Worm (Caenorhabditis elegans) whole organism, early embryonic: Measurements from ENCODE around the gene sru-15.

Experiments
- B0310.2 ChIP-seq: sonication (generic microtip); optimal IDR thresholded peaks from 2 replicates; lab custom pipeline; 2016; ENCODE audit warnings: mild to moderate bottlenecking, missing genetic modification characterization, missing compliant biosample characterization
- F13C5.2 ChIP-seq: sonication (generic microtip); optimal IDR thresholded peaks from 2 replicates; lab custom pipeline; 2017; ENCODE audit warnings: mild to moderate bottlenecking, missing genetic modification characterization, inconsistent platforms, missing compliant biosample characterization
- aly-1 ChIP-seq: sonication (generic microtip); optimal IDR thresholded peaks from 2 replicates; lab custom pipeline; 2016; ENCODE audit warnings: missing genetic modification characterization, missing compliant biosample characterization
- ama-1 ChIP-seq: fragments of 150-350 bp; optimal IDR thresholded peaks from 2 replicates; lab custom pipeline; 2014
- ceh-13 ChIP-seq: fragments of 200-800 bp; sonication (Bioruptor generic); optimal IDR thresholded peaks from 2 replicates; lab custom pipeline; 2018; ENCODE audit warnings: mild to moderate bottlenecking, missing genetic modification characterization, missing compliant biosample characterization
- ceh-36 ChIP-seq: sonication (generic microtip); optimal IDR thresholded peaks from 2 replicates; lab custom pipeline; 2016; ENCODE audit warnings: missing genetic modification characterization, inconsistent platforms, missing compliant biosample characterization
- ets-7 ChIP-seq: sonication (generic microtip); optimal IDR thresholded peaks from 2 replicates; lab custom pipeline; 2016; ENCODE audit warnings: missing genotype, missing genetic modification characterization, missing compliant biosample characterization
- flt-1 ChIP-seq: fragments of 200-800 bp; sonication (Bioruptor generic); IDR thresholded peaks from 2 replicates; pipeline ENCODE4 v1.3.6; 2022; ENCODE audit warnings: missing genetic modification characterization, missing compliant biosample characterization
- hmbx-1 ChIP-seq: sonication (generic microtip); optimal IDR thresholded peaks from 2 replicates; lab custom pipeline; 2016; ENCODE audit warnings: mild to moderate bottlenecking, missing genetic modification characterization, missing compliant biosample characterization
- hmg-4 ChIP-seq: fragments of 200-800 bp; sonication (Bioruptor generic); optimal IDR thresholded peaks from 2 replicates; lab custom pipeline; 2018; ENCODE audit warnings: mild to moderate bottlenecking, missing genetic modification characterization, missing compliant biosample characterization
- hnd-1 ChIP-seq: sonication (generic microtip); optimal IDR thresholded peaks from 2 replicates; lab custom pipeline; 2016; ENCODE audit warnings: missing genetic modification characterization, missing compliant biosample characterization
- pes-1 ChIP-seq: fragments of 200-800 bp; sonication (Bioruptor generic); IDR thresholded peaks from 2 replicates; pipeline ENCODE4 v1.3.6; 2022; ENCODE audit warnings: missing genetic modification reagents, missing genetic modification characterization, missing compliant biosample characterization
- scrt-1 ChIP-seq: fragments of 200-800 bp; sonication (Bioruptor generic); IDR thresholded peaks from 2 replicates; pipeline ENCODE4 v1.3.6; 2022; ENCODE audit warnings: missing genetic modification characterization, missing compliant biosample characterization
- sea-1 ChIP-seq: fragments of 200-800 bp; sonication (Bioruptor generic); conservative IDR thresholded peaks from 2 replicates; pipeline ENCODE4 v1.3.6; 2022; ENCODE audit warnings: missing genetic modification characterization, missing compliant biosample characterization
- tbx-11 ChIP-seq: fragments of 200-800 bp; sonication (Bioruptor generic); IDR thresholded peaks from 2 replicates; pipeline ENCODE4 v1.3.6; 2022; ENCODE audit warnings: missing genetic modification characterization, missing compliant biosample characterization
- tbx-37 ChIP-seq: fragments of 200-800 bp; sonication (Bioruptor generic); conservative IDR thresholded peaks from 2 replicates; pipeline ENCODE4 v1.3.6; 2022; ENCODE audit warnings: missing genetic modification reagents, missing genetic modification characterization, missing compliant biosample characterization
- tra-4 ChIP-seq: sonication (generic microtip); optimal IDR thresholded peaks from 2 replicates; lab custom pipeline; 2017; ENCODE audit warnings: missing genetic modification characterization, missing compliant biosample characterization

Gene sru-15

ce11 chrIV:17395910-17396309 lies at the start of gene sru-15:
Gene sru-15 (plus strand): TSS chrIV:17396210.
- TF ChIP-seq tbx-37 (GFP tag; lab: Robert Waterston, UW), result no peak
- no peak for TF ChIP-seq ceh-13
- TF ChIP-seq F13C5.2 (tag; lab: Kevin White, UChicago), result no peak
- no peak for TF ChIP-seq aly-1 (tag; lab: Kevin White, UChicago)
- no peak for TF ChIP-seq flt-1 (GFP tag; lab: Robert Waterston, UW)
- no peak for TF ChIP-seq tra-4 (tag; lab: Kevin White, UChicago)
- no peak for TF ChIP-seq hmg-4 (GFP tag; lab: Kevin White, UChicago)

DNA sequence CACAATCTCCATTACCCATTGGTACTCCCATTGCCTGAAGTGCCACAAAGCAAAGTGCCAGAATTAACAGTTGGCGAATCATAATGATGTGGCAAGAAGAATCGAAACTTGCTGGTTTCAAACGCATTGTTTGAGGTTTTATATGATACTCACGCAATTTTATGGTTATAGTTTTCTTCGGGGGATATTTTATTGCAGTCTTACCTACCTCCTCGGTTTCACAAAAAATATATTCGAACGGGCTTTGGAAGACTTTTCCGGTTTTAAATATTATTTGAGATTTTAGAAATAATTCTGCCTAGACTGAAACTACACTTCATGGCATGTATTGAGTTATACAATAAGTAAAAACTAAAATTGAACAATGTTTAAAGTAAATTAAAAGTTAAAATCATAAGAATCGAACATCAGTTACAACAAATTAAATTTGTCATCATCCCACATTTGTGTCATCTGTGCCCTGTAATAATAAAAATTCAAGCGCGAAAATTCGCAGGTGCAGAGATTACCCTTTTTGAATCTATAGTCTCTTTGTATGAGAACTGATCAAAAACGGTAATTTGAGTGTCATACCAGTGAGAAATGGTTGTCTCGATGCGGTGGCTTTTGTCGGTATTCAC lies 49.3 kb upstream of the sru-15 start, which contains the start of the genes clec-197 and clec-198:
TSS of gene clec-197 (minus strand) at position 101 of the 620 bp plus-strand sequence.
TSS of gene clec-198 (plus strand) at position 570 of the 620 bp plus-strand sequence.
- TF ChIP-seq sea-1 (GFP tag; lab: Robert Waterston, UW) (no peak), ama-1 (no peak), flt-1 (GFP tag; lab: Robert Waterston, UW) (no peak), hnd-1 (tag; lab: Kevin White, UChicago) (no peak), pes-1 (GFP tag; lab: Robert Waterston, UW) (no peak), ceh-13 (no peak), tbx-11 (GFP tag; lab: Robert Waterston, UW) (no peak), F13C5.2 (tag; lab: Kevin White, UChicago) (no peak), hmg-4 (GFP tag; lab: Kevin White, UChicago) (no peak), aly-1 (tag; lab: Kevin White, UChicago) (no peak)

DNA sequence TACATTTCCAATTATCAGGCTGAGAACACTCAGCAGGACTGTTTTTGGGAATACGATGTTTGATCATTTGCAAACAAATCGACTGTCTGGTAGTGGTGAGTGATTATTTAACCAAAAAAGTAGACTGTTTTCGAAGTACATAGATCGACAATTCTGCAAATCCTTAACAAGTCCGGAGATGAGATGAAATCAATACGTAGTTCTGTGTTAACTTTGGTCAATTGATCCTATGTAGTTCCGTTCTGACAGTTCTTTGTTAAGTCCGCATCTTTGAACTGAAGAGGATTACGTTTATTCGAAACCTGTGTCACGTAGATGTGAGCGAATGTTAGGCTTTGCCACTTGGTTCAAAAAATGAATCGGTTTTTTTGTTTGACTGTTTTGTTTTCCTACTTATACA lies 44.4 kb upstream of the sru-15 start, which contains the start of gene clec-199:
TSS of gene clec-199 (plus strand) at position 301 of the 400 bp plus-strand sequence.
- TF ChIP-seq tbx-11 (GFP tag; lab: Robert Waterston, UW) (no peak), tra-4 (tag; lab: Kevin White, UChicago) (no peak), ama-1 (no peak), pes-1 (GFP tag; lab: Robert Waterston, UW) (no peak), ceh-13 (no peak), aly-1 (tag; lab: Kevin White, UChicago) (no peak), ets-7 (tag; lab: Kevin White, UChicago) (no peak), sea-1 (GFP tag; lab: Robert Waterston, UW) (no peak), hnd-1 (tag; lab: Kevin White, UChicago) (no peak), F13C5.2 (tag; lab: Kevin White, UChicago) (no peak), B0310.2 (tag; lab: Kevin White, UChicago) (no peak), ceh-36 (tag; lab: Kevin White, UChicago) (no peak), flt-1 (GFP tag; lab: Robert Waterston, UW) (no peak)

DNA sequence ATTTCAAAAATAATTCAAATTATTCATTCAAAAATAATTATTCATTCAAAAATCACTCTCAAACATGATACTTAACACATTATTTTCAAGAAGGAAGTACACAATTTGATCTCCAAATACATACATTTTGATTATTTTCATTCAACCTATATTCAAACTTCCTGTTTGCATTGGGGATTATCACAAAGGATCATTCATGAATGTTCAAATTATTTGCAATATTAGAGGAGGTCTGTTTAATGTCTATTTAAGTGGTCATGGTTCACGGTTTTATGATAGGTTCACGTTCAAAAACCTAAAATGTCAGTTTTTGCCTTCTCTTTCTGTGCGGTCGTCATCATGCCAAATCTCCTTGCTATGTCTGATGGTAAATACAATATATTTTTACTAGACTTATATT lies 34.9 kb upstream of the sru-15 start, which contains the start of gene clec-202:
TSS of gene clec-202 (plus strand) at position 301 of the 400 bp plus-strand sequence.
- TF ChIP-seq B0310.2 (tag; lab: Kevin White, UChicago) (no peak), hmg-4 (GFP tag; lab: Kevin White, UChicago) (no peak)

DNA sequence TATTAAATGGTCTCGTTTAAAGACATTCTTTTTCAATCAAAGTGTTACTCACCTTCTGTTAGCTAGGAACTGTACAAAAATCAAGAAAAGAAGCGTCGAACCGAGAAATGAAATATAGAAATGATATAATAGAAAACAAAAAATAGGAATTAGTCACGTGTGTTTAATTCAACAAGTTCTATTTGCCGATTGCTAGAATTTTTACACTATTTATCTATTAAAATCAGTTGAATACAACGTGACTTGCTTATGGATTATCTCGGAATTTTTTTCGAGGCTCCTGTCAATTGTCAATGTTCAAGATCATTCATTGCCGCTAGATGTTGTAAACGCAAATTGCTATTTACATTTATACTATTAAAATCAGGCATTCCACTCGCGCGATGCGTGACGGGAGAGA lies 28.7 kb upstream of the sru-15 start, which contains the start of gene zipt-17:
TSS of gene zipt-17 (minus strand) at position 101 of the 400 bp plus-strand sequence.
- TF ChIP-seq aly-1 (tag; lab: Kevin White, UChicago), result no peak
- TF ChIP-seq sea-1 (GFP tag; lab: Robert Waterston, UW), result no peak
- TF ChIP-seq B0310.2 (tag; lab: Kevin White, UChicago), result no peak
- no peak for TF ChIP-seq ets-7 (tag; lab: Kevin White, UChicago)
- TF ChIP-seq tbx-11 (GFP tag; lab: Robert Waterston, UW), result no peak

- no peak for TF ChIP-seq sea-1 (GFP tag; lab: Robert Waterston, UW)
- TF ChIP-seq F13C5.2 (tag; lab: Kevin White, UChicago), result no peak
- TF ChIP-seq flt-1 (GFP tag; lab: Robert Waterston, UW), result no peak
- TF ChIP-seq scrt-1, result no peak
- no peak for TF ChIP-seq tra-4 (tag; lab: Kevin White, UChicago)
- TF ChIP-seq hmg-4 (GFP tag; lab: Kevin White, UChicago), result no peak
- TF ChIP-seq aly-1 (tag; lab: Kevin White, UChicago), result no peak
- TF ChIP-seq tbx-37 (GFP tag; lab: Robert Waterston, UW), result no peak
- TF ChIP-seq ceh-36 (tag; lab: Kevin White, UChicago), result no peak
- no peak for TF ChIP-seq hmbx-1 (tag; lab: Kevin White, UChicago)
- no peak for TF ChIP-seq ets-7 (tag; lab: Kevin White, UChicago)
- no peak for TF ChIP-seq ceh-13
- TF ChIP-seq B0310.2 (tag; lab: Kevin White, UChicago), result no peak
- TF ChIP-seq tbx-11 (GFP tag; lab: Robert Waterston, UW), result no peak
- no peak for TF ChIP-seq pes-1 (GFP tag; lab: Robert Waterston, UW)
- TF ChIP-seq hnd-1 (tag; lab: Kevin White, UChicago), result no peak
- TF ChIP-seq ama-1, result no peak
These were observed 27.7 kb upstream of the sru-15 start, which contains the start of gene trh-1 for ce11 chrIV:17368292-17368691. Gene trh-1 (plus strand): TSS chrIV:17368592.

ce11 chrIV:17371469-17371868 lies 24.5 kb upstream of the sru-15 start, which contains the start of gene C30H6.5:
Gene C30H6.5 (plus strand): TSS chrIV:17371769.
- no peak for TF ChIP-seq aly-1 (tag; lab: Kevin White, UChicago)
- TF ChIP-seq ets-7 (tag; lab: Kevin White, UChicago), result no peak
- TF ChIP-seq scrt-1, result no peak
- no peak for TF ChIP-seq hmbx-1 (tag; lab: Kevin White, UChicago)
- no peak for TF ChIP-seq F13C5.2 (tag; lab: Kevin White, UChicago)
- no peak for TF ChIP-seq tra-4 (tag; lab: Kevin White, UChicago)
- TF ChIP-seq ceh-36 (tag; lab: Kevin White, UChicago), result no peak
- no peak for TF ChIP-seq hmg-4 (GFP tag; lab: Kevin White, UChicago)
- TF ChIP-seq pes-1 (GFP tag; lab: Robert Waterston, UW), result no peak
- no peak for TF ChIP-seq tbx-11 (GFP tag; lab: Robert Waterston, UW)
- TF ChIP-seq B0310.2 (tag; lab: Kevin White, UChicago), result no peak
- TF ChIP-seq flt-1 (GFP tag; lab: Robert Waterston, UW), result no peak
